Worm (Caenorhabditis elegans) whole organism, L2 larva: Measurements from ENCODE around the gene dnj-16.

Experiments
- F13H6.1 ChIP-seq: sonication (generic microtip); optimal IDR thresholded peaks from 2 replicates; lab custom pipeline; 2016; ENCODE audit warnings: missing genetic modification characterization, missing compliant biosample characterization
- R02D3.7 ChIP-seq: fragments of 150-350 bp; optimal IDR thresholded peaks from 2 replicates; lab custom pipeline; 2014; ENCODE audit warnings: missing biosample characterization, missing genetic modification characterization
- Y55F3AM.14 ChIP-seq: fragments of 200-800 bp; sonication (Bioruptor generic); optimal IDR thresholded peaks from 2 replicates; lab custom pipeline; 2018; ENCODE audit warnings: mild to moderate bottlenecking, missing genetic modification characterization, missing compliant biosample characterization
- aly-2 ChIP-seq: fragments of 150-350 bp; optimal IDR thresholded peaks from 2 replicates; lab custom pipeline; 2014; ENCODE audit warnings: missing biosample characterization, missing genetic modification characterization
- blmp-1 ChIP-seq: sonication (generic microtip); optimal IDR thresholded peaks from 2 replicates; lab custom pipeline; 2017; ENCODE audit warnings: missing genetic modification characterization, mild to moderate bottlenecking, missing compliant biosample characterization, antibody characterized with exemption, moderate library complexity; ENCODE audit not compliant: insufficient read depth
- ceh-82 ChIP-seq: fragments of 150-350 bp; optimal IDR thresholded peaks from 2 replicates; lab custom pipeline; 2014; ENCODE audit warnings: missing biosample characterization, missing genetic modification characterization
- dmd-4 ChIP-seq: sonication (generic microtip); optimal IDR thresholded peaks from 2 replicates; lab custom pipeline; 2017; ENCODE audit warnings: missing biosample characterization, missing genetic modification characterization
- egl-27 ChIP-seq: sonication (generic microtip); optimal IDR thresholded peaks from 3 replicates; lab custom pipeline; 2017; ENCODE audit warnings: missing biosample characterization, missing genetic modification reagents, missing genetic modification characterization
- elt-3 ChIP-seq: sonication (generic microtip); optimal IDR thresholded peaks from 2 replicates; lab custom pipeline; 2017; ENCODE audit warnings: missing biosample characterization, missing genetic modification characterization
- fos-1 ChIP-seq: fragments of 150-350 bp; optimal IDR thresholded peaks from 2 replicates; lab custom pipeline; 2014; ENCODE audit warnings: missing biosample characterization, missing genetic modification characterization
- gmeb-1 ChIP-seq: fragments of 150-350 bp; optimal IDR thresholded peaks from 2 replicates; lab custom pipeline; 2014; ENCODE audit warnings: missing biosample characterization, missing genetic modification characterization
- lin-11 ChIP-seq: fragments of 150-350 bp; sonication (generic microtip); optimal IDR thresholded peaks from 2 replicates; lab custom pipeline; 2014; ENCODE audit warnings: missing biosample characterization, missing genetic modification characterization, inconsistent platforms, mixed read lengths
- lin-39 ChIP-seq: fragments of 150-350 bp; optimal IDR thresholded peaks from 2 replicates; lab custom pipeline; 2014; ENCODE audit warnings: missing biosample characterization, missing genetic modification reagents, missing genetic modification characterization
- mab-5 ChIP-seq: fragments of 150-350 bp; optimal IDR thresholded peaks from 2 replicates; lab custom pipeline; 2014; ENCODE audit warnings: missing biosample characterization, missing genetic modification characterization
- mbf-1 ChIP-seq: sonication (generic microtip); optimal IDR thresholded peaks from 2 replicates; lab custom pipeline; 2017; ENCODE audit warnings: missing biosample characterization, missing genetic modification characterization
- mdl-1 ChIP-seq, 2 experiments: fragments of 150-350 bp in 1 of 2; sonication (generic microtip) in 1 of 2; optimal IDR thresholded peaks; 2 replicates each; lab custom pipeline; 2017; ENCODE audit warnings: missing biosample characterization in 2 of 2, missing genetic modification characterization in 2 of 2
- nhr-11 ChIP-seq: fragments of 150-350 bp; optimal IDR thresholded peaks from 2 replicates; lab custom pipeline; 2014; ENCODE audit warnings: missing biosample characterization, missing genetic modification characterization
- nhr-12 ChIP-seq: fragments of 150-350 bp; optimal IDR thresholded peaks from 2 replicates; lab custom pipeline; 2014; ENCODE audit warnings: missing biosample characterization, missing genetic modification characterization
- nhr-129 ChIP-seq: fragments of 150-350 bp; optimal IDR thresholded peaks from 2 replicates; lab custom pipeline; 2014; ENCODE audit warnings: missing biosample characterization, missing genetic modification characterization
- nhr-21 ChIP-seq: fragments of 150-350 bp; optimal IDR thresholded peaks from 2 replicates; lab custom pipeline; 2014; ENCODE audit warnings: missing biosample characterization, missing genetic modification characterization
- nhr-23 ChIP-seq: fragments of 150-350 bp; optimal IDR thresholded peaks from 2 replicates; lab custom pipeline; 2014; ENCODE audit warnings: missing biosample characterization, missing genetic modification reagents, missing genetic modification characterization
- nhr-237 ChIP-seq: fragments of 150-350 bp; optimal IDR thresholded peaks from 2 replicates; lab custom pipeline; 2014; ENCODE audit warnings: missing biosample characterization, missing genetic modification characterization
- nhr-25 ChIP-seq: fragments of 150-350 bp; sonication (generic microtip); optimal IDR thresholded peaks from 3 replicates; lab custom pipeline; 2014; ENCODE audit warnings: missing biosample characterization, missing genetic modification characterization
- nhr-6 ChIP-seq: fragments of 150-350 bp; optimal IDR thresholded peaks from 2 replicates; lab custom pipeline; 2014; ENCODE audit warnings: missing biosample characterization, missing genetic modification characterization
- nhr-77 ChIP-seq: fragments of 150-350 bp; optimal IDR thresholded peaks from 2 replicates; lab custom pipeline; 2014; ENCODE audit warnings: missing biosample characterization, missing genetic modification characterization
- peb-1 ChIP-seq: fragments of 150-350 bp; optimal IDR thresholded peaks from 2 replicates; lab custom pipeline; 2014; ENCODE audit warnings: missing biosample characterization, missing genetic modification characterization
- skn-1 ChIP-seq: sonication (generic microtip); optimal IDR thresholded peaks from 2 replicates; lab custom pipeline; 2017; ENCODE audit warnings: missing biosample characterization, missing genetic modification characterization
- sma-3 ChIP-seq: sonication (generic microtip); optimal IDR thresholded peaks from 2 replicates; lab custom pipeline; 2016; ENCODE audit warnings: missing genetic modification reagents, missing genetic modification characterization, missing compliant biosample characterization
- sma-9 ChIP-seq, 2 experiments: fragments of 150-350 bp in 1 of 2; sonication (generic microtip) in 1 of 2; optimal IDR thresholded peaks; 2 replicates each; lab custom pipeline; 2014 to 2016; ENCODE audit warnings: missing genetic modification characterization in 2 of 2, mild to moderate bottlenecking in 1 of 2, missing biosample characterization in 1 of 2, missing compliant biosample characterization in 1 of 2, missing genetic modification reagents in 1 of 2, moderate library complexity in 1 of 2
- snpc-4 ChIP-seq: fragments of 150-350 bp; optimal IDR thresholded peaks from 2 replicates; lab custom pipeline; 2014; ENCODE audit warnings: missing biosample characterization, missing genetic modification characterization
- unc-39 ChIP-seq: fragments of 150-350 bp; optimal IDR thresholded peaks from 2 replicates; lab custom pipeline; 2014; ENCODE audit warnings: missing biosample characterization, missing genetic modification characterization
- unc-62 ChIP-seq: fragments of 150-350 bp; optimal IDR thresholded peaks from 2 replicates; lab custom pipeline; 2014; ENCODE audit warnings: missing biosample characterization, missing genetic modification reagents, missing genetic modification characterization
- zag-1 ChIP-seq: fragments of 150-350 bp; optimal IDR thresholded peaks from 2 replicates; lab custom pipeline; 2014; ENCODE audit warnings: missing biosample characterization, missing genetic modification characterization
- ztf-1 ChIP-seq: fragments of 200-800 bp; sonication (Bioruptor generic); conservative IDR thresholded peaks from 2 replicates; pipeline ENCODE4 v1.3.6; 2022; ENCODE audit warnings: missing genetic modification characterization, missing compliant biosample characterization
- ztf-11 ChIP-seq: sonication (generic microtip); optimal IDR thresholded peaks from 2 replicates; lab custom pipeline; 2017; ENCODE audit warnings: missing biosample characterization, missing genetic modification characterization

The dnj-16 gene

ce11 chrIII:4223668-4224127, 32.8 kb downstream of the dnj-16 start (continued):
- peak; percentile 86 for TF ChIP-seq mab-5 (tag; lab: Kevin White, UChicago)
- TF ChIP-seq snpc-4 (tag; lab: Kevin White, UChicago), result peak; percentile 71
- TF ChIP-seq nhr-77 (tag; lab: Kevin White, UChicago), result no peak
- TF ChIP-seq dmd-4 (tag; lab: Kevin White, UChicago), result no peak
- TF ChIP-seq elt-3 (tag; lab: Kevin White, UChicago), result no peak
- peak; percentile 94 for TF ChIP-seq fos-1
- no peak for TF ChIP-seq nhr-23
- TF ChIP-seq zag-1 (tag; lab: Kevin White, UChicago), result peak; percentile 90
- TF ChIP-seq ztf-11 (tag; lab: Kevin White, UChicago), result no peak
- peak; percentile 53 for TF ChIP-seq nhr-6 (tag; lab: Kevin White, UChicago)
- TF ChIP-seq sma-9 (GFP tag; optimal IDR thresholded peaks at IDR 0.05; lab: Kevin White, UChicago), result peak; percentile 83
- no peak for TF ChIP-seq sma-9 (tag; optimal IDR thresholded peaks at IDR 0.05; lab: Kevin White, UChicago)
- TF ChIP-seq lin-39, result no peak
- peak; percentile 95 for TF ChIP-seq nhr-129 (tag; lab: Kevin White, UChicago)
- TF ChIP-seq, all 48 proteins: peak for 26

ce11 chrIII:4224722-4225121, 33.8 kb downstream of the dnj-16 start:
- TF ChIP-seq nhr-21 (tag; lab: Kevin White, UChicago), result no peak
- no peak for TF ChIP-seq skn-1
- no peak for TF ChIP-seq peb-1 (tag; lab: Kevin White, UChicago)
- no peak for TF ChIP-seq mbf-1
- TF ChIP-seq, all 48 proteins: peak for 0

- no peak for TF ChIP-seq gmeb-1 (tag; lab: Kevin White, UChicago)
- TF ChIP-seq elt-3 (tag; lab: Kevin White, UChicago), result no peak
- TF ChIP-seq nhr-12 (tag; lab: Kevin White, UChicago), result no peak
- TF ChIP-seq lin-11 (tag; lab: Kevin White, UChicago), result no peak
- TF ChIP-seq dmd-4 (tag; lab: Kevin White, UChicago), result no peak
- no peak for TF ChIP-seq unc-39 (tag; lab: Kevin White, UChicago)
- peak; percentile 80 for TF ChIP-seq fos-1
- TF ChIP-seq skn-1, result no peak
Observed at ce11 chrIII:4227363-4227762, 36.4 kb downstream of the dnj-16 start.

- TF ChIP-seq aly-2 (tag; lab: Kevin White, UChicago) (no peak), mdl-1 (tag; optimal IDR thresholded peaks at IDR 0.05; lab: Kevin White, UChicago) (no peak), ztf-11 (tag; lab: Kevin White, UChicago) (no peak), unc-62 (GFP tag; lab: Kevin White, UChicago) (no peak), unc-39 (tag; lab: Kevin White, UChicago) (no peak), egl-27 (tag; lab: Kevin White, UChicago) (no peak), peb-1 (tag; lab: Kevin White, UChicago) (no peak), fos-1 (no peak), mab-5 (tag; lab: Kevin White, UChicago) (no peak), nhr-21 (tag; lab: Kevin White, UChicago) (no peak)
Observed at ce11 chrIII:4228008-4228407, 37.1 kb downstream of the dnj-16 start, which contains the start of gene mpk-1. TSS of gene mpk-1 (minus strand) at chrIII:4228108.

ce11 chrIII:4228841-4229240, 37.9 kb downstream of the dnj-16 start, which contains the start of gene F43C1.5:
TSS of gene F43C1.5 (plus strand) at chrIII:4229141.
- TF ChIP-seq Y55F3AM.14 (GFP tag; lab: Kevin White, UChicago) (no peak), nhr-129 (tag; lab: Kevin White, UChicago) (no peak), nhr-11 (tag; lab: Kevin White, UChicago) (no peak), R02D3.7 (no peak), elt-3 (tag; lab: Kevin White, UChicago) (no peak), nhr-25 (tag; lab: Kevin White, UChicago) (no peak)
- TF ChIP-seq, all 48 proteins: peak for 0

ce11 chrIII:4230092-4230491, 39.2 kb downstream of the dnj-16 start:
- TF ChIP-seq elt-3 (tag; lab: Kevin White, UChicago), result no peak
- no peak for TF ChIP-seq F13H6.1 (tag; lab: Kevin White, UChicago)
- no peak for TF ChIP-seq ztf-1 (GFP tag; lab: Robert Waterston, UW)
- no peak for TF ChIP-seq blmp-1
- TF ChIP-seq nhr-23, result no peak
- TF ChIP-seq mdl-1 (tag; optimal IDR thresholded peaks at IDR 0.05; lab: Kevin White, UChicago), result no peak
- TF ChIP-seq ztf-11 (tag; lab: Kevin White, UChicago), result no peak
- no peak for TF ChIP-seq sma-3 (GFP tag; lab: Kevin White, UChicago)
- TF ChIP-seq nhr-237 (tag; lab: Kevin White, UChicago), result no peak
- no peak for TF ChIP-seq ceh-82 (tag; lab: Kevin White, UChicago)
